Worm (Caenorhabditis elegans) whole organism, L2 larva: ENCODE data around the gene fbxa-19.

Experiments used
- aly-2 ChIP-seq: fragments of 150-350 bp; optimal IDR thresholded peaks from 2 replicates; lab custom pipeline; 2014; ENCODE audit warnings: missing biosample characterization, missing genetic modification characterization
- nhr-11 ChIP-seq: fragments of 150-350 bp; optimal IDR thresholded peaks from 2 replicates; lab custom pipeline; 2014; ENCODE audit warnings: missing biosample characterization, missing genetic modification characterization
- nhr-12 ChIP-seq: fragments of 150-350 bp; optimal IDR thresholded peaks from 2 replicates; lab custom pipeline; 2014; ENCODE audit warnings: missing biosample characterization, missing genetic modification characterization
- nhr-21 ChIP-seq: fragments of 150-350 bp; optimal IDR thresholded peaks from 2 replicates; lab custom pipeline; 2014; ENCODE audit warnings: missing biosample characterization, missing genetic modification characterization
- nhr-237 ChIP-seq: fragments of 150-350 bp; optimal IDR thresholded peaks from 2 replicates; lab custom pipeline; 2014; ENCODE audit warnings: missing biosample characterization, missing genetic modification characterization
- nhr-77 ChIP-seq: fragments of 150-350 bp; optimal IDR thresholded peaks from 2 replicates; lab custom pipeline; 2014; ENCODE audit warnings: missing biosample characterization, missing genetic modification characterization
- snpc-4 ChIP-seq: fragments of 150-350 bp; optimal IDR thresholded peaks from 2 replicates; lab custom pipeline; 2014; ENCODE audit warnings: missing biosample characterization, missing genetic modification characterization
- zag-1 ChIP-seq: fragments of 150-350 bp; optimal IDR thresholded peaks from 2 replicates; lab custom pipeline; 2014; ENCODE audit warnings: missing biosample characterization, missing genetic modification characterization

- TF ChIP-seq nhr-21 (tag; lab: Kevin White, UChicago) (no peak), aly-2 (no peak), nhr-12 (tag; lab: Kevin White, UChicago) (no peak), snpc-4 (tag; lab: Kevin White, UChicago) (no peak), zag-1 (tag; lab: Kevin White, UChicago) (no peak), nhr-77 (no peak), nhr-11 (tag; lab: Kevin White, UChicago) (no peak), nhr-237 (tag; lab: Kevin White, UChicago) (no peak)
These were observed 11.8 kb upstream of the fbxa-19 start, which contains the start of gene fbxa-75 for ce11 chrIII:1303414-1303813.
